Worm (Caenorhabditis elegans) whole organism, L1 larva: ENCODE results near the gene R05G6.10.

Source experiments
- dpl-1 ChIP-seq, 3 experiments: fragments of 150-350 bp in 2 of 3; sonication (generic microtip) in 1 of 3; optimal IDR thresholded peaks; 2 replicates each; lab custom pipeline; 2014 to 2017; ENCODE audit warnings: missing biosample characterization in 3 of 3, missing genetic modification characterization in 3 of 3, missing genetic modification reagents in 3 of 3
- efl-3 ChIP-seq: fragments of 200-800 bp; sonication (Bioruptor generic); optimal IDR thresholded peaks from 2 replicates; lab custom pipeline; 2018; ENCODE audit warnings: mild to moderate bottlenecking, missing genetic modification characterization, missing compliant biosample characterization
- elt-3 ChIP-seq, 6 experiments: fragments of 150-350 bp in 1 of 6; sonication (generic microtip); optimal IDR thresholded peaks; 2 replicates each; lab custom pipeline; 2017 to 2018; ENCODE audit warnings: missing biosample characterization in 6 of 6, missing genetic modification characterization in 6 of 6, inconsistent platforms in 1 of 6
- fkh-10 ChIP-seq: sonication (generic microtip); optimal IDR thresholded peaks from 2 replicates; lab custom pipeline; 2017; ENCODE audit warnings: missing biosample characterization, missing genetic modification reagents, missing genetic modification characterization
- hpl-2 ChIP-seq: fragments of 150-350 bp; optimal IDR thresholded peaks from 2 replicates; lab custom pipeline; 2014; ENCODE audit warnings: missing biosample characterization, missing genetic modification reagents, missing genetic modification characterization
- mep-1 ChIP-seq: fragments of 150-350 bp; optimal IDR thresholded peaks from 2 replicates; lab custom pipeline; 2014; ENCODE audit warnings: missing biosample characterization, missing genetic modification characterization
- nhr-11 ChIP-seq: fragments of 150-350 bp; optimal IDR thresholded peaks from 2 replicates; lab custom pipeline; 2014; ENCODE audit warnings: missing biosample characterization, missing genetic modification characterization
- nhr-237 ChIP-seq: fragments of 150-350 bp; optimal IDR thresholded peaks from 2 replicates; lab custom pipeline; 2014; ENCODE audit warnings: missing biosample characterization, missing genetic modification characterization
- nhr-47 ChIP-seq: sonication (generic microtip); optimal IDR thresholded peaks from 2 replicates; lab custom pipeline; 2016; ENCODE audit warnings: mild to moderate bottlenecking, missing genetic modification characterization, moderate library complexity, missing compliant biosample characterization
- nhr-76 ChIP-seq: sonication (generic microtip); optimal IDR thresholded peaks from 2 replicates; lab custom pipeline; 2017; ENCODE audit warnings: missing biosample characterization, missing genetic modification characterization
- nhr-77 ChIP-seq: fragments of 150-350 bp; optimal IDR thresholded peaks from 2 replicates; lab custom pipeline; 2014; ENCODE audit warnings: missing biosample characterization, missing genetic modification characterization

DNA sequence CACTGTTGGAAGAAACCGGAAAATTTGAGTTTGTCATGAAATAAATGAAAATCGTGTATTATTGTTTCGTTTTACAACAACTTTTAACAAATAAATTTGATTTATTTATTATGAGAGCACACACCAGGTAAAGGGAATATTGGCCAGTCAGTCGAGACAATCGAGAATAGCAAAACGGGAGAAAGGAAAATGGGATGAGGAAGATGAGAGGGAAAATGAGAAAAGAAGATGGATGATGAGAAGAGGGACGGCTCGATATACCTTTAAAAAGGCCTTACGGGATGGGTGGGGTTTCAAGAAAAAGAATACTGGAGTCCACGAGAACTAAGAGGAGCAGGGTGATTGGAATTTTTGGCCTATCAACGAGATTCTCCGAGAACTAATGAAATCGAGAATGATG lies 16.3 kb upstream of the R05G6.10 start:
- TF ChIP-seq nhr-47 (tag; lab: Kevin White, UChicago): no peak
- TF ChIP-seq dpl-1 (GFP tag; optimal IDR thresholded peaks at IDR 0.05; lab: Kevin White, UChicago): no peak
- no peak for TF ChIP-seq efl-3 (GFP tag; lab: Kevin White, UChicago)
- no peak for TF ChIP-seq nhr-77
- no peak for TF ChIP-seq elt-3 (tag; optimal IDR thresholded peaks at IDR 0.05; lab: Kevin White, UChicago)
- TF ChIP-seq nhr-11: no peak
- TF ChIP-seq mep-1: no peak
- no peak for TF ChIP-seq nhr-237 (tag; lab: Kevin White, UChicago)
- TF ChIP-seq fkh-10 (GFP tag; lab: Kevin White, UChicago): no peak
- no peak for TF ChIP-seq hpl-2 (GFP tag; lab: Kevin White, UChicago)
- no peak for TF ChIP-seq nhr-76 (tag; lab: Kevin White, UChicago)
